Fruit fly (Drosophila melanogaster): Measurements from ENCODE around the gene Pvr.

Pvr gene

DNA sequence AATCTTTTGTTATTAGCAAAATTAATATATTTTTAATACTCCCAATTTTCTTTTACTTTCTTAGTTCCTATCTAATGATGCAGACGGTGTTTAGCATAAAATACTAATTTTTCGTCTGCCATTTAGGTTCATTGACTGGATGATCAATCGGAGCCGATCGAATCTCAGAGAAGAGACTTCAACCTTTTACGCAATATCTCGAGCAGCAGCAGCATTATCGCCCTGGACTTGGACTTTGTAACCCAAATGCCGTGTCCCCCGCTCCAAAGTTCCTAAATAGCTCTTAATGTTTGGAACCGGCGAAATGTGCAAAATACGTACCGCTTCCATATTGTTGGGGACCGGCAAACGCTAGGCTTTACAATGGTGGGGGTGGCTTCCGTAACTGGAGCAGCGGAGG is 35.3 kb downstream of the Pvr start:
- TF ChIP-seq dsf (GFP tag; optimal IDR thresholded peaks at IDR 0.05; ENCODE audit: borderline replicate concordance), result no peak
- TF ChIP-seq Hnf4 (GFP tag; optimal IDR thresholded peaks at IDR 0.05), result peak; percentile 60

dm6 chr2L:8203748-8204147 is 35.9 kb downstream of the Pvr start:
- no peak for TF ChIP-seq sv (GFP tag; optimal IDR thresholded peaks at IDR 0.05)
- TF ChIP-seq br (GFP tag; optimal IDR thresholded peaks at IDR 0.05), result no peak
- no peak for TF ChIP-seq ey (GFP tag; optimal IDR thresholded peaks at IDR 0.05)
- no peak for TF ChIP-seq rgr (GFP tag; optimal IDR thresholded peaks at IDR 0.05)
- TF ChIP-seq Sp1 (GFP tag; optimal IDR thresholded peaks at IDR 0.05), result no peak
- no peak for TF ChIP-seq foxo (GFP tag; optimal IDR thresholded peaks at IDR 0.05)
- no peak for TF ChIP-seq dmrt93B (GFP tag; optimal IDR thresholded peaks at IDR 0.05)
- TF ChIP-seq N (GFP tag; optimal IDR thresholded peaks at IDR 0.05), result no peak
- TF ChIP-seq Dif (GFP tag; optimal IDR thresholded peaks at IDR 0.05; ENCODE audit: partially characterized antibody), result no peak
- TF ChIP-seq CG9705 (GFP tag; optimal IDR thresholded peaks at IDR 0.05), result no peak
- no peak for TF ChIP-seq GATAd (GFP tag; optimal IDR thresholded peaks at IDR 0.05)
- TF ChIP-seq woc (GFP tag; optimal IDR thresholded peaks at IDR 0.05), result no peak
- TF ChIP-seq fru (GFP tag; optimal IDR thresholded peaks at IDR 0.05), result no peak
- TF ChIP-seq Hnf4 (GFP tag; optimal IDR thresholded peaks at IDR 0.05), result no peak
- TF ChIP-seq Abd-B (GFP tag; optimal IDR thresholded peaks at IDR 0.05), result no peak
- TF ChIP-seq Dfd (GFP tag; optimal IDR thresholded peaks at IDR 0.05), result no peak
- no peak for TF ChIP-seq Hr83 (GFP tag; optimal IDR thresholded peaks at IDR 0.05; ENCODE audit: poor library complexity, severe bottlenecking)

DNA sequence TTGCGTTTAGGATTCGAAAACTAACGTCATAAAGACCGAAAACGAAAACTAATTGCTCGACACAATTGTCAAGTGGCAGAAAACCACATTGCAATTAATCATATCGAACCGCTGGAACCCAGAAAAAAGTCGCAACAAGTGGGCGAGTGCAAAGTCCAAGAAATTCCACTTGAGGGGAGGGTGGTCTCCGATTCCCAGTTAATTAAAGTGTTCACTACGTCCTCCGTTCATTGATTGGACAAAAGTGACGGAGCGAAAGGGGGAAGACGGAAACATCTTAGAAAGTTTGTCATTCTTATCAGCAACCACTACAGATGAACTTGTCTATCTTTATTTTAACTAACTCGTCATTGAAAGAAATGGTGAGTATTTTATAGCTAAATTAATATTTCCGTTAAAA is 37.1 kb downstream of the Pvr start:
- no peak for TF ChIP-seq HLH106 (tag; optimal IDR thresholded peaks at IDR 0.05)
- TF ChIP-seq Hnf4 (GFP tag; optimal IDR thresholded peaks at IDR 0.05), result peak; percentile 10

dm6 chr2L:8198757-8199156 is 40.9 kb downstream of the Pvr start, which contains the start of gene PGAP5:
TSS of gene PGAP5 (plus strand) at chr2L:8198882.
- peak; percentile 10 for TF ChIP-seq Hr83 (GFP tag; optimal IDR thresholded peaks at IDR 0.05; ENCODE audit: poor library complexity, severe bottlenecking)
- TF ChIP-seq ey (GFP tag; optimal IDR thresholded peaks at IDR 0.05), result no peak
- no peak for TF ChIP-seq Abd-B (GFP tag; optimal IDR thresholded peaks at IDR 0.05)
- TF ChIP-seq Jra (GFP tag; optimal IDR thresholded peaks at IDR 0.05), result peak; percentile 3
- peak; percentile 12 for TF ChIP-seq sv (GFP tag; optimal IDR thresholded peaks at IDR 0.05)
- peak; percentile 77 for TF ChIP-seq Hnf4 (GFP tag; optimal IDR thresholded peaks at IDR 0.05)
- peak; percentile 39 for TF ChIP-seq br (GFP tag; optimal IDR thresholded peaks at IDR 0.05)
- peak; percentile 13 for TF ChIP-seq dsf (GFP tag; optimal IDR thresholded peaks at IDR 0.05; ENCODE audit: borderline replicate concordance)

dm6 chr2L:8196757-8197530 is 42.7 kb downstream of the Pvr start, which contains the start of the genes CG8475 and CG8460:
TSS of gene CG8475 (minus strand) at chr2L:8196918.
TSS of gene CG8460 (plus strand) at chr2L:8197193.
- no peak for TF ChIP-seq Sp1 (GFP tag; optimal IDR thresholded peaks at IDR 0.05)
- no peak for TF ChIP-seq Abd-B (GFP tag; optimal IDR thresholded peaks at IDR 0.05)
- TF ChIP-seq fru (GFP tag; optimal IDR thresholded peaks at IDR 0.05), result no peak
- TF ChIP-seq jim (GFP tag; optimal IDR thresholded peaks at IDR 0.05), result no peak
- no peak for TF ChIP-seq h (GFP tag; optimal IDR thresholded peaks at IDR 0.05)
- no peak for TF ChIP-seq CrebA (GFP tag; optimal IDR thresholded peaks at IDR 0.05; ENCODE audit: borderline replicate concordance)
- TF ChIP-seq Hr78 (GFP tag; optimal IDR thresholded peaks at IDR 0.05), result no peak
- TF ChIP-seq foxo (GFP tag; optimal IDR thresholded peaks at IDR 0.05), result no peak
- no peak for TF ChIP-seq CG9705 (GFP tag; optimal IDR thresholded peaks at IDR 0.05)
- TF ChIP-seq tai (GFP tag; optimal IDR thresholded peaks at IDR 0.05), result no peak
- no peak for TF ChIP-seq br (GFP tag; optimal IDR thresholded peaks at IDR 0.05)
- no peak for TF ChIP-seq Myc (optimal IDR thresholded peaks at IDR 0.05)
- TF ChIP-seq Vsx2 (GFP tag; optimal IDR thresholded peaks at IDR 0.05; ENCODE audit: partially characterized antibody), result no peak
- no peak for TF ChIP-seq woc (GFP tag; optimal IDR thresholded peaks at IDR 0.05)
- no peak for TF ChIP-seq Dif (GFP tag; optimal IDR thresholded peaks at IDR 0.05; ENCODE audit: partially characterized antibody)
- TF ChIP-seq brk (GFP tag; optimal IDR thresholded peaks at IDR 0.05), result no peak
- TF ChIP-seq dmrt93B (GFP tag; optimal IDR thresholded peaks at IDR 0.05), result no peak
- no peak for TF ChIP-seq HLH106 (tag; optimal IDR thresholded peaks at IDR 0.05)
- no peak for TF ChIP-seq Rel (GFP tag; optimal IDR thresholded peaks at IDR 0.05)
- TF ChIP-seq Rel (tag; optimal IDR thresholded peaks at IDR 0.05), result no peak
